Fruit fly (Drosophila melanogaster): ENCODE data around the gene Gbeta5.

Gbeta5 gene

DNA sequence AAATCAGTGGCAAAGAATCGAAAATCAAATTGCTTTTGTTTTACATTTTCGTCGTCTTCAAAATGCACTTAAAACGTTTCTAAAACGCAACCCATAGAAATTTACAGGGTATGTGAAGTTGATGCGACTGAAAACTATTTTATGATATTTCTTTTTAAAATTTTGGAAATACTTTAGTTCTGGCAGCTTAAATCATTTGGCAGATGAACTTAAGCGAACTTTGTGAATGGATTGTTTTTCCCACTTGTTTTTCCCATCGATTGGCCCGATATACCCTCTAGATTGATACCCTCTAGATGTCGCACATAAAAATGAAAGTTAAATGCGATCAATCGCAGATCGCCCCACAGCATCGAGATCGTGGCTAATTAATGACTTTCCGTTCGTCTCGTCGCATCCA is 25.9 kb downstream of the Gbeta5 start (continued):
- TF ChIP-seq CG6254 (GFP tag; optimal IDR thresholded peaks at IDR 0.05) (peak; percentile 50), CG7556 (GFP tag; optimal IDR thresholded peaks at IDR 0.05) (peak; percentile 24), CG6272 (GFP tag; IDR thresholded peaks at IDR 0.05) (no peak), CG30403 (GFP tag; optimal IDR thresholded peaks at IDR 0.05) (peak; percentile 50)

DNA sequence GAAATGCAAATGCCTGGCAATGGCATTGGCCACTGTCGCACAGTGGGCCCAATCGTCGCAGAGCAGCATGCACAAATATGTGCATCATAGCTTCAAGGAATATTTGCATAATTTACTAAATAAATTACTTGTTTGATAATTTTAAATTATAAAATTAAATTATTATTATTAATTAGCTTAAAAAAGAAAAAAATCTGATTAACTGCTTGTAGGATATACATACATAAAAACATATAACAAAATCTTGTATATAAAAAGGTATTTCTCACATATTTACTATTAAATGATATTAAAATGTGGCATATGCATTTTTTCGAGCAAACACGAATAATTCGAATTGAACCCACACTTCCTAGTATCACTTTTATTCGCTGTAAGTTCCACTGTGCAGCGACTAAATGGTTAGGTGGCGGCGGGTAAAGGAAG is 26.8 kb downstream of the Gbeta5 start:
- no peak for TF ChIP-seq Mad (GFP tag; optimal IDR thresholded peaks at IDR 0.05)
- no peak for TF ChIP-seq sc (optimal IDR thresholded peaks at IDR 0.05)
- TF ChIP-seq sc (GFP tag; optimal IDR thresholded peaks at IDR 0.05): peak; percentile 40
- no peak for TF ChIP-seq fd102C (GFP tag; optimal IDR thresholded peaks at IDR 0.05)
- TF ChIP-seq Blimp-1 (GFP tag; optimal IDR thresholded peaks at IDR 0.05): peak; percentile 53
- peak in 1 of 3 experiments; percentile 60 for TF ChIP-seq lola (GFP tag; optimal IDR thresholded peaks at IDR 0.05)
- peak; percentile 82 for TF ChIP-seq CG11504 (tag; optimal IDR thresholded peaks at IDR 0.05)
- TF ChIP-seq ken (GFP tag; IDR thresholded peaks at IDR 0.05): no peak
- TF ChIP-seq CG4424 (GFP tag; optimal IDR thresholded peaks at IDR 0.05): peak; percentile 63
- TF ChIP-seq gcm (GFP tag; optimal IDR thresholded peaks at IDR 0.05): peak; percentile 34
- TF ChIP-seq Side (GFP tag; optimal IDR thresholded peaks at IDR 0.05): no peak
- TF ChIP-seq dpn (GFP tag; optimal IDR thresholded peaks at IDR 0.05): peak in 1 of 2 experiments; percentile 32
- no peak for TF ChIP-seq MTF-1 (GFP tag; optimal IDR thresholded peaks at IDR 0.05; ENCODE audit: borderline replicate concordance)
- TF ChIP-seq NC2β (GFP tag; optimal IDR thresholded peaks at IDR 0.05): no peak
- no peak for TF ChIP-seq CG31224 (GFP tag; IDR thresholded peaks at IDR 0.05)
- no peak for TF ChIP-seq psq (GFP tag; optimal IDR thresholded peaks at IDR 0.05)
- TF ChIP-seq chm (GFP tag; IDR thresholded peaks at IDR 0.05): peak; percentile 28; the same call in 1 of the 2 replicates
- TF ChIP-seq bbx (GFP tag; IDR thresholded peaks at IDR 0.05; ENCODE audit: partially characterized antibody): no peak
- TF ChIP-seq CG15601 (tag; optimal IDR thresholded peaks at IDR 0.05): peak; percentile 38
- no peak for TF ChIP-seq mirr (GFP tag; optimal IDR thresholded peaks at IDR 0.05)
- TF ChIP-seq tna (GFP tag; IDR thresholded peaks at IDR 0.05; ENCODE audit: partially characterized antibody): no peak
- peak; percentile 49 for TF ChIP-seq tin (GFP tag; optimal IDR thresholded peaks at IDR 0.05)
- TF ChIP-seq CG33557 (GFP tag; optimal IDR thresholded peaks at IDR 0.05): no peak
- no peak for TF ChIP-seq CG13624 (GFP tag; optimal IDR thresholded peaks at IDR 0.05)
- TF ChIP-seq CG17385 (GFP tag; optimal IDR thresholded peaks at IDR 0.05): peak; percentile 57
- TF ChIP-seq cato (GFP tag; optimal IDR thresholded peaks at IDR 0.05; ENCODE audit: borderline replicate concordance): peak; percentile 9
- TF ChIP-seq amos (GFP tag; IDR thresholded peaks at IDR 0.05; ENCODE audit: partially characterized antibody): no peak
- peak; percentile 46 for TF ChIP-seq CG10267 (tag; optimal IDR thresholded peaks at IDR 0.05)
- no peak for TF ChIP-seq CG10321 (GFP tag; IDR thresholded peaks at IDR 0.05)
- no peak for TF ChIP-seq wor (GFP tag; IDR thresholded peaks at IDR 0.05)
- no peak for TF ChIP-seq CG11085 (GFP tag; IDR thresholded peaks at IDR 0.05)
- no peak for TF ChIP-seq pb (GFP tag; optimal IDR thresholded peaks at IDR 0.05)
- no peak for TF ChIP-seq Kr (GFP tag; optimal IDR thresholded peaks at IDR 0.05)
- TF ChIP-seq CG13424 (tag; optimal IDR thresholded peaks at IDR 0.05): peak; percentile 69
- TF ChIP-seq sisA (GFP tag; IDR thresholded peaks at IDR 0.05): peak; percentile 24; the same call in 1 of the 2 replicates
- no peak for TF ChIP-seq dati (GFP tag; IDR thresholded peaks at IDR 0.05)
- no peak for TF ChIP-seq mam (GFP tag; optimal IDR thresholded peaks at IDR 0.05)
- no peak for TF ChIP-seq TFAM (GFP tag; optimal IDR thresholded peaks at IDR 0.05)
- peak; percentile 74 for TF ChIP-seq Sox102F (GFP tag; optimal IDR thresholded peaks at IDR 0.05)
- TF ChIP-seq CG8359 (GFP tag; optimal IDR thresholded peaks at IDR 0.05; ENCODE audit: borderline replicate concordance): no peak
- no peak for TF ChIP-seq Pdp1 (GFP tag; optimal IDR thresholded peaks at IDR 0.05)
- peak; percentile 77 for TF ChIP-seq CG2712 (tag; optimal IDR thresholded peaks at IDR 0.05)
- TF ChIP-seq CG12299 (tag; optimal IDR thresholded peaks at IDR 0.05): no peak
- TF ChIP-seq ash1 (GFP tag; optimal IDR thresholded peaks at IDR 0.05): no peak
- TF ChIP-seq Aef1 (GFP tag; IDR thresholded peaks at IDR 0.05): peak; percentile 24; the same call in 1 of the 3 replicates

Measured in whole organism, embryonic.